Worm (Caenorhabditis elegans): ENCODE measurements around the gene F54D12.9.

Gene F54D12.9

DNA sequence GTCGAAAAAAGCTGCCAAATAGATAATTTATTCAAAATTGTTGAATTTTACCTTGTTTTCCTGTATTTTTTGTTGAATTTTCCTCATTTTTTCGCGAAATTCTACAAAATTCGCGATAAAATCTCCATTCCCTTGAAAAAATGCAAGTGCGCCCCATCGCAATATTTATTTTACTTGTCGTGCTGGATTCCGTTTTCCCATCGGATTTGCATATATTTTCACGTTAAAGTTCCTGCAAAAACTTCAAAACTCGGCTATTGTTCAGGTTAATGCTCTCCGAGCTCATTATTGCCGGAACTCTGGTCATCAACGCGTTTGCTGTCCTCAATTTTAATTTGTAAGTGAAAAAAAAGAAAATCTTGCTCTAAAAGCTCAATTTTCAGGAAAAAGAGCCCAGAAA, 21.5 kb upstream of the F54D12.9 start, which contains the start of the genes Y51H7C.41 and cogc-4:
Gene Y51H7C.41, plus strand, starts transcription at position 266 of the 400 bp plus-strand sequence.
Gene cogc-4, plus strand, starts transcription at position 386 of the 400 bp plus-strand sequence.
- TF ChIP-seq isw-1 (GFP tag; IDR thresholded peaks at IDR 0.05) (no peak), lin-13 (GFP tag; optimal IDR thresholded peaks at IDR 0.05) (no peak), lsy-2 (tag; optimal IDR thresholded peaks at IDR 0.05) (no peak), efl-1 (optimal IDR thresholded peaks at IDR 0.05) (no peak), efl-1 (GFP tag; optimal IDR thresholded peaks at IDR 0.05 in 1 of 2) (peak in 1 of 2 experiments; percentile 90), dpl-1 (GFP tag; optimal IDR thresholded peaks at IDR 0.05) (peak in 1 of 3 experiments; percentile 19), elt-3 (tag; optimal IDR thresholded peaks at IDR 0.05) (no peak), aha-1 (tag; optimal IDR thresholded peaks at IDR 0.05) (no peak), ceh-63 (GFP tag; optimal IDR thresholded peaks at IDR 0.05) (no peak)

DNA sequence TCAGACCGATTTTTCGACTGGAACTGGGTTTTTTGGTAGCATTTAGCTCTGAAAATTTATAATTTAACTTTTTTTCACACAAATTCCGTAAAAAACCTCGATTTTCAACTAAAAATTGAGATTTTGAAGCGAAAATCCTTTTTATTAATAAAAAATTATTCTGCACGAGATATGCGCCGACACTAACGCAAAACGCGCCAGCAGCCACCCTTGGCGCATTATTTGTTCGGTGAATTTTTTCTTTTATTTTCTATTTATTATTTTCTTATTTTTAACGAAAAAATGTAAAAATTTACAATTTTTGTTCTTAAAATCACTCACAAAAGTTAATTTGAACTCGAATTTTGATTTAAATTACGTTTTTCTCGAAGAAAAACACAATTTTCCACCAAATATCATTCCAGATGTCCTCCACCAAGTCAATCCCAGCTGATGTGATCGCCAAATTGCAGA, 20.7 kb upstream of the F54D12.9 start, which contains the start of gene Y51H7C.7:
Gene Y51H7C.7, plus strand, starts transcription at position 403 of the 453 bp plus-strand sequence.
- TF ChIP-seq efl-1 (optimal IDR thresholded peaks at IDR 0.05) (peak; percentile 47 to 68), efl-1 (GFP tag; optimal IDR thresholded peaks at IDR 0.05 in 1 of 2) (peak; percentile 76 to 97), sox-4 (tag; optimal IDR thresholded peaks at IDR 0.05) (peak; percentile 10), fos-1 (tag; optimal IDR thresholded peaks at IDR 0.05) (peak; percentile 22), ceh-82 (tag; optimal IDR thresholded peaks at IDR 0.05) (peak; percentile 72 to 90 (median 72)), hlh-17 (GFP tag; optimal IDR thresholded peaks at IDR 0.05; ENCODE audit: borderline replicate concordance) (no peak), ama-1 (optimal IDR thresholded peaks at IDR 0.05) (no peak), vab-15 (tag; optimal IDR thresholded peaks at IDR 0.05) (no peak), nhr-90 (tag; optimal IDR thresholded peaks at IDR 0.05; ENCODE audit: poor library complexity) (peak; percentile 74), fkh-4 (tag; optimal IDR thresholded peaks at IDR 0.05; ENCODE audit: borderline replicate concordance) (peak; percentile 7), ets-5 (GFP tag; IDR thresholded peaks at IDR 0.05) (no peak), hpl-2 (GFP tag; optimal IDR thresholded peaks at IDR 0.05) (no peak), lin-14 (GFP tag; optimal IDR thresholded peaks at IDR 0.05) (no peak), fkh-10 (GFP tag; optimal IDR thresholded peaks at IDR 0.05) (no peak), mdl-1 (tag; optimal IDR thresholded peaks at IDR 0.05) (peak in 1 of 2 experiments; percentile 31), hlh-4 (tag; optimal IDR thresholded peaks at IDR 0.05) (no peak), Y116A8C.19 (tag; optimal IDR thresholded peaks at IDR 0.05; ENCODE audit: borderline replicate concordance) (no peak), lin-39 (tag; optimal IDR thresholded peaks at IDR 0.05) (peak; percentile 76), lin-35 (GFP tag; optimal IDR thresholded peaks at IDR 0.05) (peak; percentile 37 to 66), mep-1 (tag; optimal IDR thresholded peaks at IDR 0.05) (no peak), mef-2 (tag; optimal IDR thresholded peaks at IDR 0.05) (no peak), sptf-1 (tag; optimal IDR thresholded peaks at IDR 0.05) (no peak), nhr-85 (tag) (no peak), nhr-11 (tag; optimal IDR thresholded peaks at IDR 0.05) (peak; percentile 10), ceh-8 (GFP tag; optimal IDR thresholded peaks at IDR 0.05) (no peak), pax-3 (tag; optimal IDR thresholded peaks at IDR 0.05) (no peak), lin-15B (tag; optimal IDR thresholded peaks at IDR 0.05) (peak; percentile 45), rnt-1 (tag; optimal IDR thresholded peaks at IDR 0.05) (peak; percentile 73), tlp-1 (tag; optimal IDR thresholded peaks at IDR 0.05) (no peak), egl-13 (tag; optimal IDR thresholded peaks at IDR 0.05) (peak; percentile 48), nhr-237 (tag; optimal IDR thresholded peaks at IDR 0.05) (no peak), F16B12.6 (tag; optimal IDR thresholded peaks at IDR 0.05) (peak; percentile 55), nhr-71 (tag; optimal IDR thresholded peaks at IDR 0.05) (no peak), aly-2 (tag; optimal IDR thresholded peaks at IDR 0.05) (no peak), ztf-4 (tag; optimal IDR thresholded peaks at IDR 0.05) (no peak), lir-3 (tag; optimal IDR thresholded peaks at IDR 0.05; ENCODE audit: poor library complexity) (no peak), blmp-1 (tag; optimal IDR thresholded peaks at IDR 0.05) (no peak), nhr-12 (tag; optimal IDR thresholded peaks at IDR 0.05) (no peak), C16A3.4 (tag; optimal IDR thresholded peaks at IDR 0.05) (peak; percentile 27), irx-1 (tag; optimal IDR thresholded peaks at IDR 0.05) (peak; percentile 81), ceh-90 (tag; optimal IDR thresholded peaks at IDR 0.05) (no peak), egl-27 (tag; optimal IDR thresholded peaks at IDR 0.05) (no peak), elt-2 (tag; optimal IDR thresholded peaks at IDR 0.05) (peak; percentile 25), nhr-76 (tag; optimal IDR thresholded peaks at IDR 0.05) (no peak), nhr-84 (tag; optimal IDR thresholded peaks at IDR 0.05) (no peak)

Data from whole organism, L1 larva.